Fruit fly (Drosophila melanogaster) whole organism, pupa: Measurements from ENCODE around the gene CG43740.

Experiments used
- CG10348 ChIP-seq: fragments of 200-800 bp; sonication (Bioruptor generic); IDR thresholded peaks from 2 replicates; pipeline ENCODE4 v1.3.6; 2022; ENCODE audit warnings: missing biosample characterization, missing genetic modification characterization
- CG12605 ChIP-seq: fragments of 200-800 bp; sonication (Bioruptor generic); IDR thresholded peaks from 2 replicates; pipeline ENCODE4 v1.3.6; 2022; ENCODE audit warnings: missing biosample characterization, missing genetic modification characterization
- CG13204 ChIP-seq: fragments of 200-800 bp; sonication (Bioruptor generic); optimal IDR thresholded peaks from 2 replicates; lab custom pipeline; 2018; ENCODE audit warnings: missing biosample characterization, mild to moderate bottlenecking, missing genetic modification characterization, moderate library complexity
- CG15710 ChIP-seq: fragments of 200-800 bp; sonication (Bioruptor generic); optimal IDR thresholded peaks from 2 replicates; lab custom pipeline; 2018; ENCODE audit warnings: missing biosample characterization, mild to moderate bottlenecking, missing genetic modification characterization, moderate library complexity
- CG17806 ChIP-seq: fragments of 200-800 bp; sonication (Bioruptor generic); optimal IDR thresholded peaks from 2 replicates; lab custom pipeline; 2018; ENCODE audit warnings: missing biosample characterization, mild to moderate bottlenecking, missing genetic modification characterization, moderate library complexity
- CG32121 ChIP-seq: fragments of 200-800 bp; sonication (Bioruptor generic); IDR thresholded peaks from 2 replicates; pipeline ENCODE4 v1.3.6; 2022; ENCODE audit warnings: missing biosample characterization, missing genetic modification characterization
- CG34367 ChIP-seq: fragments of 200-800 bp; sonication (Bioruptor generic); optimal IDR thresholded peaks from 2 replicates; lab custom pipeline; 2018; ENCODE audit warnings: missing biosample characterization, mild to moderate bottlenecking, missing genetic modification characterization
- CG4496 ChIP-seq: fragments of 200-800 bp; sonication (Bioruptor generic); IDR thresholded peaks from 3 replicates; pipeline ENCODE4 v1.3.6; 2022; ENCODE audit warnings: missing biosample characterization, missing genetic modification characterization
- CG8159 ChIP-seq: fragments of 200-800 bp; sonication (Bioruptor generic); optimal IDR thresholded peaks from 3 replicates; lab custom pipeline; 2018; ENCODE audit warnings: missing biosample characterization, mild to moderate bottlenecking, missing genetic modification characterization, moderate library complexity
- CG8301 ChIP-seq: fragments of 200-800 bp; sonication (Bioruptor generic); optimal IDR thresholded peaks from 2 replicates; lab custom pipeline; 2018; ENCODE audit warnings: missing biosample characterization, mild to moderate bottlenecking, missing genetic modification characterization
- CG9948 ChIP-seq: fragments of 200-800 bp; sonication (Bioruptor generic); optimal IDR thresholded peaks from 2 replicates; lab custom pipeline; 2018; ENCODE audit warnings: missing biosample characterization, mild to moderate bottlenecking, missing genetic modification characterization, moderate library complexity
- D1 ChIP-seq: fragments of 200-800 bp; sonication (Bioruptor generic); optimal IDR thresholded peaks from 2 replicates; lab custom pipeline; 2018; ENCODE audit warnings: missing biosample characterization, mild to moderate bottlenecking, missing genetic modification characterization, moderate library complexity
- EcR ChIP-seq: fragments of 200-800 bp; sonication (Bioruptor generic); optimal IDR thresholded peaks from 3 replicates; lab custom pipeline; 2019; ENCODE audit warnings: missing biosample characterization, missing genetic modification characterization, mild to moderate bottlenecking, moderate library complexity, missing genetic modification reagents
- Ets98B ChIP-seq: fragments of 200-800 bp; sonication (Bioruptor generic); IDR thresholded peaks from 2 replicates; pipeline ENCODE4 v1.3.6; 2022; ENCODE audit warnings: missing biosample characterization, missing genetic modification characterization
- Pif1A ChIP-seq: fragments of 200-800 bp; sonication (Bioruptor generic); optimal IDR thresholded peaks from 3 replicates; lab custom pipeline; 2016; ENCODE audit warnings: missing biosample characterization, missing genetic modification characterization
- Pif1B ChIP-seq: fragments of 200-800 bp; sonication (Bioruptor generic); optimal IDR thresholded peaks from 3 replicates; lab custom pipeline; 2016; ENCODE audit warnings: missing biosample characterization, missing genetic modification characterization
- Snoo ChIP-seq: fragments of 200-800 bp; sonication (Bioruptor generic); optimal IDR thresholded peaks from 3 replicates; lab custom pipeline; 2017; ENCODE audit warnings: missing biosample characterization, mild to moderate bottlenecking, missing genetic modification characterization, inconsistent platforms
- fd96Ca ChIP-seq: fragments of 200-800 bp; sonication (Bioruptor generic); IDR thresholded peaks from 3 replicates; pipeline ENCODE4 v1.3.6; 2022; ENCODE audit warnings: missing biosample characterization, missing genetic modification characterization
- gl ChIP-seq: fragments of 200-800 bp; sonication (Bioruptor generic); optimal IDR thresholded peaks from 2 replicates; lab custom pipeline; 2018; ENCODE audit warnings: missing biosample characterization, mild to moderate bottlenecking, missing genetic modification characterization
- rn ChIP-seq: fragments of 200-800 bp; sonication (Bioruptor generic); IDR thresholded peaks from 2 replicates; pipeline ENCODE4 v1.3.6; 2022; ENCODE audit warnings: missing biosample characterization, missing genetic modification characterization

CG43740 gene

dm6 chrX:10369315-10369714, 35.9 kb downstream of the CG43740 start:
- TF ChIP-seq CG12605 (GFP tag; lab: Robert Waterston, UW) (no peak), CG8301 (tag; lab: Kevin White, UChicago) (no peak), fd96Ca (GFP tag; lab: Robert Waterston, UW) (no peak), Ets98B (GFP tag; lab: Robert Waterston, UW) (no peak), D1 (tag; lab: Kevin White, UChicago) (no peak), Pif1A (GFP tag; lab: Kevin White, UChicago) (no peak), CG17806 (tag; lab: Kevin White, UChicago) (no peak), CG13204 (GFP tag; lab: Kevin White, UChicago) (no peak), CG15710 (no peak), CG8159 (no peak)

- no peak for TF ChIP-seq fd96Ca (GFP tag; lab: Robert Waterston, UW)
- TF ChIP-seq D1 (tag; lab: Kevin White, UChicago) = no peak
- no peak for TF ChIP-seq CG32121
- no peak for TF ChIP-seq CG4496
- TF ChIP-seq gl (tag; lab: Kevin White, UChicago) = no peak
- TF ChIP-seq Pif1A (GFP tag; lab: Kevin White, UChicago) = no peak
- TF ChIP-seq Snoo = no peak
- no peak for TF ChIP-seq CG17806 (tag; lab: Kevin White, UChicago)
- no peak for TF ChIP-seq Ets98B (GFP tag; lab: Robert Waterston, UW)
- no peak for TF ChIP-seq rn (GFP tag; lab: Robert Waterston, UW)
- no peak for TF ChIP-seq CG13204 (GFP tag; lab: Kevin White, UChicago)
- TF ChIP-seq CG34367 (tag; lab: Kevin White, UChicago) = no peak
- no peak for TF ChIP-seq CG8159
- no peak for TF ChIP-seq Pif1B (GFP tag; lab: Kevin White, UChicago)
- no peak for TF ChIP-seq CG15710
- TF ChIP-seq CG12605 (GFP tag; lab: Robert Waterston, UW) = no peak
- TF ChIP-seq CG9948 (tag; lab: Kevin White, UChicago) = no peak
- TF ChIP-seq, all 21 proteins: peak for 0
Observed at dm6 chrX:10369763-10370162, 36.3 kb downstream of the CG43740 start.

- TF ChIP-seq Snoo (no peak), CG17806 (tag; lab: Kevin White, UChicago) (no peak), Pif1B (GFP tag; lab: Kevin White, UChicago) (no peak), EcR (GFP tag; lab: Kevin White, UChicago) (peak; percentile 68), Ets98B (GFP tag; lab: Robert Waterston, UW) (0 out of 2 replicates have a peak, but pooled peaks have one; percentile 8), CG34367 (tag; lab: Kevin White, UChicago) (no peak)
Observed at dm6 chrX:10370201-10371038, 37.0 kb downstream of the CG43740 start.

dm6 chrX:10375216-10375615, 41.8 kb downstream of the CG43740 start, which contains the start of the genes CG32686 and CG2898:
CG32686 (minus strand) TSS chrX:10375316.
CG2898 (plus strand) TSS chrX:10375374.
- no peak for TF ChIP-seq CG15710

dm6 chrX:10381252-10381651, 47.8 kb downstream of the CG43740 start, which contains the start of gene CG32681:
CG32681 (minus strand) TSS chrX:10381352.
- no peak for TF ChIP-seq CG8301 (tag; lab: Kevin White, UChicago)

dm6 chrX:10384947-10385346, 51.5 kb downstream of the CG43740 start:
- TF ChIP-seq CG8301 (tag; lab: Kevin White, UChicago) (no peak), CG15710 (no peak), EcR (GFP tag; lab: Kevin White, UChicago) (no peak), CG10348 (GFP tag; lab: Robert Waterston, UW) (no peak), rn (GFP tag; lab: Robert Waterston, UW) (no peak), D1 (tag; lab: Kevin White, UChicago) (no peak), gl (tag; lab: Kevin White, UChicago) (no peak)

- TF ChIP-seq CG32121 (0 out of 2 replicates have a peak, but pooled peaks have one; percentile 11), CG10348 (GFP tag; lab: Robert Waterston, UW) (no peak), CG4496 (0 out of 3 replicates have a peak, but pooled peaks have one; percentile 7), CG12605 (GFP tag; lab: Robert Waterston, UW) (0 out of 2 replicates have a peak, but pooled peaks have one; percentile 29), Pif1A (GFP tag; lab: Kevin White, UChicago) (no peak), Pif1B (GFP tag; lab: Kevin White, UChicago) (peak; percentile 29)
Observed at dm6 chrX:10385757-10386156, 52.3 kb downstream of the CG43740 start, which contains the start of the genes Psf3 and flw. Psf3 (minus strand) TSS chrX:10385861. flw (plus strand) TSS chrX:10385960.
